Fruit fly (Drosophila melanogaster) whole organism, wandering third instar larva: ENCODE results near the gene CG7966.

Experiments used
- Abd-B ChIP-seq: fragments of >200 bp; optimal IDR thresholded peaks from 2 replicates; lab custom pipeline; 2017; ENCODE audit warnings: missing biosample characterization, missing genetic modification characterization
- CG32264 ChIP-seq: fragments of 200-800 bp; sonication (Bioruptor generic); optimal IDR thresholded peaks from 2 replicates; lab custom pipeline; 2016; ENCODE audit warnings: missing biosample characterization, missing genetic modification characterization
- CG9705 ChIP-seq: fragments of 200-800 bp; sonication (Bioruptor generic); optimal IDR thresholded peaks from 2 replicates; lab custom pipeline; 2018; ENCODE audit warnings: missing biosample characterization, mild to moderate bottlenecking, missing genetic modification characterization
- CrebA ChIP-seq: fragments of 200-800 bp; sonication (Bioruptor generic); optimal IDR thresholded peaks from 2 replicates; lab custom pipeline; 2016; ENCODE audit warnings: missing biosample characterization, mild to moderate bottlenecking, missing genetic modification characterization, borderline replicate concordance
- Dfd ChIP-seq: fragments of >200 bp; optimal IDR thresholded peaks from 2 replicates; lab custom pipeline; 2017; ENCODE audit warnings: missing biosample characterization, missing genetic modification characterization
- Dif ChIP-seq: fragments of 200-275, 200-300 bp; sonication (Bioruptor generic); optimal IDR thresholded peaks from 2 replicates; lab custom pipeline; 2018; ENCODE audit warnings: missing biosample characterization, missing genetic modification characterization; ENCODE audit not compliant: partially characterized antibody
- GATAd ChIP-seq: sonication (Bioruptor generic); optimal IDR thresholded peaks from 2 replicates; lab custom pipeline; 2016; ENCODE audit warnings: missing biosample characterization, missing genetic modification characterization
- HLH106 ChIP-seq: fragments of 200-800 bp; optimal IDR thresholded peaks from 3 replicates; lab custom pipeline; 2019; ENCODE audit warnings: missing biosample characterization, mild to moderate bottlenecking, missing genetic modification characterization, moderate library complexity
- Hnf4 ChIP-seq: fragments of 200-800 bp; sonication (Bioruptor generic); optimal IDR thresholded peaks from 2 replicates; lab custom pipeline; 2016; ENCODE audit warnings: missing biosample characterization, mild to moderate bottlenecking, missing genetic modification characterization
- Hr83 ChIP-seq: fragments of 200-300 bp; sonication (Bioruptor generic); optimal IDR thresholded peaks from 2 replicates; lab custom pipeline; 2016; ENCODE audit warnings: missing biosample characterization, mild to moderate bottlenecking, missing genetic modification characterization, moderate library complexity; ENCODE audit not compliant: poor library complexity, severe bottlenecking
- Jra ChIP-seq: sonication (Bioruptor generic); optimal IDR thresholded peaks from 2 replicates; lab custom pipeline; 2016; ENCODE audit warnings: missing biosample characterization, missing genetic modification characterization
- Mio ChIP-seq: sonication (Bioruptor generic); optimal IDR thresholded peaks from 2 replicates; lab custom pipeline; 2016; ENCODE audit warnings: missing biosample characterization, missing genetic modification characterization
- Myc ChIP-seq: fragments of >200 bp; optimal IDR thresholded peaks from 2 replicates; lab custom pipeline; 2017
- N ChIP-seq: fragments of >200 bp; optimal IDR thresholded peaks from 2 replicates; lab custom pipeline; 2018; ENCODE audit warnings: missing biosample characterization, missing external identifiers, missing genetic modification characterization
- OdsH ChIP-seq: fragments of 200-800 bp; sonication (Bioruptor generic); optimal IDR thresholded peaks from 2 replicates; lab custom pipeline; 2016; ENCODE audit warnings: missing biosample characterization, mild to moderate bottlenecking, missing genetic modification characterization
- Rel ChIP-seq, 2 experiments: fragments of 200-800 bp; sonication (Bioruptor generic) in 1 of 2; optimal IDR thresholded peaks; 2 replicates in 1 of 2; 3 replicates in 1 of 2; lab custom pipeline; 2016 to 2019; ENCODE audit warnings: mild to moderate bottlenecking in 2 of 2, missing biosample characterization in 2 of 2, missing genetic modification characterization in 2 of 2, moderate library complexity in 1 of 2
- Sp1 ChIP-seq: fragments of 200-800 bp; sonication (Bioruptor generic); optimal IDR thresholded peaks from 3 replicates; lab custom pipeline; 2019; ENCODE audit warnings: missing biosample characterization, mild to moderate bottlenecking, missing genetic modification characterization, moderate library complexity
- Vsx2 ChIP-seq: fragments of 200-300, 225-300 bp; sonication (Bioruptor generic); optimal IDR thresholded peaks from 2 replicates; lab custom pipeline; 2018; ENCODE audit warnings: missing biosample characterization, missing genetic modification characterization; ENCODE audit not compliant: partially characterized antibody
- br ChIP-seq: fragments of 200-800 bp; sonication (Bioruptor generic); optimal IDR thresholded peaks from 2 replicates; lab custom pipeline; 2016; ENCODE audit warnings: missing biosample characterization, missing genetic modification characterization
- dmrt93B ChIP-seq: fragments of 200-800 bp; sonication (Bioruptor generic); optimal IDR thresholded peaks from 2 replicates; lab custom pipeline; 2018; ENCODE audit warnings: missing biosample characterization, mild to moderate bottlenecking, missing genetic modification characterization
- dsf ChIP-seq: sonication (Bioruptor generic); optimal IDR thresholded peaks from 2 replicates; lab custom pipeline; 2016; ENCODE audit warnings: missing biosample characterization, missing genetic modification characterization, borderline replicate concordance
- ey ChIP-seq: fragments of 200-800 bp; sonication (Bioruptor generic); optimal IDR thresholded peaks from 2 replicates; lab custom pipeline; 2016; ENCODE audit warnings: missing biosample characterization, missing genetic modification characterization
- foxo ChIP-seq, 2 experiments: fragments of 200-800 bp; sonication (Bioruptor generic); optimal IDR thresholded peaks; 2 replicates in 1 of 2; 3 replicates in 1 of 2; lab custom pipeline; 2016 to 2017; ENCODE audit warnings: missing biosample characterization in 2 of 2, missing genetic modification characterization in 2 of 2
- h ChIP-seq: fragments of 200-800 bp; sonication (Bioruptor generic); optimal IDR thresholded peaks from 3 replicates; lab custom pipeline; 2016; ENCODE audit warnings: missing biosample characterization, mild to moderate bottlenecking, missing genetic modification characterization
- psq ChIP-seq: fragments of 200-800 bp; sonication (Bioruptor generic); optimal IDR thresholded peaks from 3 replicates; lab custom pipeline; 2017; ENCODE audit warnings: missing biosample characterization, mild to moderate bottlenecking, missing genetic modification characterization, moderate library complexity
- rgr ChIP-seq: fragments of 200-800 bp; sonication (Bioruptor generic); optimal IDR thresholded peaks from 3 replicates; lab custom pipeline; 2016; ENCODE audit warnings: missing biosample characterization, mild to moderate bottlenecking, missing genetic modification characterization
- sage ChIP-seq: fragments of 200-800 bp; sonication (Bioruptor generic); optimal IDR thresholded peaks from 2 replicates; lab custom pipeline; 2016; ENCODE audit warnings: missing biosample characterization, mild to moderate bottlenecking, missing genetic modification characterization
- sv ChIP-seq: fragments of 200-800 bp; sonication (Bioruptor generic); optimal IDR thresholded peaks from 3 replicates; lab custom pipeline; 2016; ENCODE audit warnings: missing biosample characterization, missing genetic modification characterization
- tai ChIP-seq: sonication (Bioruptor generic); optimal IDR thresholded peaks from 2 replicates; lab custom pipeline; 2016; ENCODE audit warnings: missing biosample characterization, missing genetic modification characterization
- usp ChIP-seq: fragments of >200 bp; optimal IDR thresholded peaks from 2 replicates; lab custom pipeline; 2017; ENCODE audit warnings: missing biosample characterization, missing genetic modification characterization

CG7966 gene

DNA sequence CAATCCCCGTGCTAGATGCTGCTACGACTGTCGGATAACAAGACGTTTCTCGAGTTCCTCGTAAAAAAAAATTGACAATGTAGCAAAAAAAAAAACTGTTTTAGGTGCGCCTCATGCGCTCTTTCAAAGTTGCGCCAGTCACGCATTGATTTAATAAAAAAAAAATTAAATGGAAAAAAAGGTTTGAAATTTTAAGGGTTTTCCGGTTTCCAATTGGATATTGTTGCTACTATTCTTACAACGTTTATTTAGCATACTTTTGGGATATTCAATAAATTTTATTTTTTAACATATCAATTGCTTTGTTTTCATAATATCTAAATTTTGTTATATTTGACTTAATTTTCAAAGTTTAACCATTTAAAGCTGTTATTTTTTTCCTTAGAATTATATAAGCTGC is 5.3 kb upstream of the CG7966 start:
- no peak for TF ChIP-seq sage (GFP tag; lab: Kevin White, UChicago)
- TF ChIP-seq Dfd (GFP tag; lab: Kevin White, UChicago): no peak
- TF ChIP-seq br (GFP tag; lab: Kevin White, UChicago): no peak
- TF ChIP-seq dsf (GFP tag; lab: Kevin White, UChicago): no peak
- TF ChIP-seq Abd-B: no peak
- no peak for TF ChIP-seq CG9705 (GFP tag; lab: Kevin White, UChicago)
- no peak for TF ChIP-seq Vsx2 (GFP tag; lab: Kevin White, UChicago)
- no peak for TF ChIP-seq psq
- no peak for TF ChIP-seq N (GFP tag; lab: Kevin White, UChicago)
- TF ChIP-seq h (GFP tag; lab: Kevin White, UChicago): no peak
- TF ChIP-seq OdsH: no peak
- TF ChIP-seq dmrt93B (GFP tag; lab: Kevin White, UChicago): no peak
- TF ChIP-seq Rel (GFP tag; optimal IDR thresholded peaks at IDR 0.05; lab: Kevin White, UChicago): no peak
- TF ChIP-seq Rel (tag; optimal IDR thresholded peaks at IDR 0.05; lab: Kevin White, UChicago): no peak
- no peak for TF ChIP-seq Hnf4 (GFP tag; lab: Kevin White, UChicago)
- no peak for TF ChIP-seq usp (GFP tag; lab: Kevin White, UChicago)
- no peak for TF ChIP-seq HLH106 (tag; lab: Kevin White, UChicago)
- no peak for TF ChIP-seq sv
- no peak for TF ChIP-seq GATAd (GFP tag; lab: Kevin White, UChicago)
- no peak for TF ChIP-seq Mio (GFP tag; lab: Kevin White, UChicago)
- TF ChIP-seq ey: no peak

DNA sequence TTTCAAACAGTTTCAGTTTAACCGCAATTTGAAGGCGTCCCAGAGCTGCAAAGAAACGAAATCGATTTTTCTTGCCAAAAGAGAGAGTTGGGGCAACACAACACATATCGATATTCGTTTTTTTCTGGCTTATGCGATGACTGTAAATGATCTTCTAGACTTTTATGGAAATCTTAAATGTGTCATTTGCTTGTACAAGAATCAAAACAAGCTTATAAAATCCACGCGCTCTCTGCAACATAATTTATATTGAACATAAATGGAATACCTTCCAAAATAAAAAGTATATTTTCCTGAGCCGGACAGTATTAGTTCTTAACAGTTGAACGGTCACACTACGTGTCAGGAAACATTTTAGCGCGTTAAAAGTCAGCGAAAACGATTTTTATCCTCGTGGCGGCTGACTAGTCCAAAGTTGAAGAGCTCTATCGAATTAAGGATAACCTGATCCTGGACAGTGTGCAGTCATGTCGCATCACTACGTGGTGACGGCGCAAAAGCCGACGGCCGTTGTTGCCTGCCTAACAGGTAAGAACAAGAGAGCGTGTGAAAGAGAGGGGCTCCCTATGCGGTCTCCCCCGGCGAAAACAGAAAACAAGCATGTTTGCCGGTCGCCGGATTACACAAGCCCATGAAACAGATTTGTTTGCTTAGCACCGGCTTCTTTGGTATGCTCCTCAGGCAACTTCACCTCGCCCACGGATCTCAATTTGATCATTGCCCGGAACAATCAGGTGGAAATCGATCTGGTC is 865 bp upstream of the CG7966 start, which contains the start of gene pic:
Gene pic, plus strand, starts transcription at position 304 of the 752 bp plus-strand sequence.
- TF ChIP-seq Hr83 (GFP tag; lab: Kevin White, UChicago) (peak; percentile 74), Dif (GFP tag; lab: Kevin White, UChicago) (no peak), Dfd (GFP tag; lab: Kevin White, UChicago) (no peak)

DNA sequence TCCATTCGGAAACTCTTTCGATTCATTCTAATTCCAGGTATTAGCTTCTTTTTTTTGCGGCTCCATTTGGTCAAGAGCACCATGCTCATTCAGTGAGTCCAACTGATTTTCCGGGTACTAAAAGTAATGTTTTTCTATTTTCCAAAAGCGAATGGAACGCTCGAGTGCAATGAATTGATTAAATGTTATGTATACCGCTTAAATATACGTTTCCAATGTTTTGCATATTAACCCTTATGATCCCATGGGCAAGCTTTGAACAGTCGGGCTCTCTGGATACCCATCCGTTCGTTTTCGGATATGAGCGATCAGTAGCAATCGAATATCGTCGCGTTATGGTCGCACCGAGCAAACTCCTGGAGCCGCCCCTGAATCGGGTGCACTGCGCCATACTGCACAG is 3.8 kb downstream of the CG7966 start, which contains the start of gene CG31157:
Gene CG31157, plus strand, starts transcription at position 301 of the 400 bp plus-strand sequence.
- no peak for TF ChIP-seq Abd-B
- no peak for TF ChIP-seq CG9705 (GFP tag; lab: Kevin White, UChicago)
- no peak for TF ChIP-seq CG32264 (GFP tag; lab: Kevin White, UChicago)
- TF ChIP-seq HLH106 (tag; lab: Kevin White, UChicago): no peak
- no peak for TF ChIP-seq usp (GFP tag; lab: Kevin White, UChicago)
- no peak for TF ChIP-seq Vsx2 (GFP tag; lab: Kevin White, UChicago)
- no peak for TF ChIP-seq ey
- TF ChIP-seq Dfd (GFP tag; lab: Kevin White, UChicago): no peak
- TF ChIP-seq sage (GFP tag; lab: Kevin White, UChicago): no peak
- TF ChIP-seq Jra (GFP tag; lab: Kevin White, UChicago): no peak
- no peak for TF ChIP-seq tai (GFP tag; lab: Kevin White, UChicago)
- TF ChIP-seq N (GFP tag; lab: Kevin White, UChicago): no peak
- no peak for TF ChIP-seq Mio (GFP tag; lab: Kevin White, UChicago)
- TF ChIP-seq OdsH: no peak
- TF ChIP-seq foxo (GFP tag; optimal IDR thresholded peaks at IDR 0.05; lab: Kevin White, UChicago): no peak
- no peak for TF ChIP-seq Sp1
- TF ChIP-seq Rel (GFP tag; optimal IDR thresholded peaks at IDR 0.05; lab: Kevin White, UChicago): no peak
- TF ChIP-seq Rel (tag; optimal IDR thresholded peaks at IDR 0.05; lab: Kevin White, UChicago): no peak
- TF ChIP-seq Myc: no peak
- TF ChIP-seq psq: no peak

DNA sequence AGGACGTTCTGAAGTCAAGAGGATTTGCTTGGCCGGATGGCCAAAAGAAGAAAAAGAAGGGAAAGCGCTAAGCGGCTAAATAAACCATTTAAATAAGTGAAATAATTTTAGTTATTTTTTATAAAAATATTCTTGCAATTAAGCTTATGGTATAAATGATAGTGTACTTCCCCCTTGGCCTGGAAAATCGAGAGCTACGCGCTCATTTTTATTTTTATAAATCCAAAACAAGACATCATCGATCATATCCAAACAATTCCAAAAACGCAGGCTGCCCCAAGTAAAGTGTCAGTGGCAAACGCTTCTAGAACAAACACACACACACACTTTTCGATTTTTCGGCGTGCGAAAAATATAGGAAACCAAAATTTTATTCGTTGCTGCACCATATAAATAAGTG is 6.8 kb downstream of the CG7966 start, which contains the start of gene Hsc70-2:
Gene Hsc70-2, plus strand, starts transcription at position 301 of the 400 bp plus-strand sequence.
- TF ChIP-seq CrebA (GFP tag; lab: Kevin White, UChicago): no peak
- TF ChIP-seq Hnf4 (GFP tag; lab: Kevin White, UChicago): no peak
- TF ChIP-seq sv: no peak
- no peak for TF ChIP-seq Vsx2 (GFP tag; lab: Kevin White, UChicago)
- no peak for TF ChIP-seq br (GFP tag; lab: Kevin White, UChicago)
- TF ChIP-seq tai (GFP tag; lab: Kevin White, UChicago): no peak
- TF ChIP-seq Sp1: no peak
- no peak for TF ChIP-seq rgr (GFP tag; lab: Kevin White, UChicago)
- TF ChIP-seq ey: no peak
- no peak for TF ChIP-seq foxo (GFP tag; optimal IDR thresholded peaks at IDR 0.05; lab: Kevin White, UChicago)
